Worm (Caenorhabditis elegans): ENCODE measurements around the gene doxa-1.

The doxa-1 gene

DNA sequence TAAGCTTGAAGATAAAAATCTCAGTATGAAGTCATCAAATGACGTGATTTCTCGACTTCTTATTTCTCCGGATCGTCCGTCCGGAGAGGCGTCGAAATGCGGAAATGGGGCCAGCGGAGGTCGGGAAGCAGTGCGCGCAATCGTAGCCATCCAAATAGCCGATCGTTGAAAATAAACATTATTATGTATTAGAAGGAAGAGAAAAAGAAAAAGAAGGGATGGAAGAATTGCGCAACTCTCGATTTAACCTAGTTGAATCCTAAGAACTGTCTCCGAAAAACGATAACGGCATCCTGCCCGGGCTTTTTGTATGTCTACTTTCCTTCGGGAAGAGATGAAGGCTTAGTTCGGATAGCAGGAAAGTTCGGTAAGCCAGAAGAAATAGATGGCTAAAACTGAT, 21.2 kb downstream of the doxa-1 start:
- no peak for TF ChIP-seq mab-5 (tag; optimal IDR thresholded peaks at IDR 0.05)
- TF ChIP-seq ceh-16 (tag; optimal IDR thresholded peaks at IDR 0.05), result no peak
- TF ChIP-seq unc-62 (GFP tag; optimal IDR thresholded peaks at IDR 0.05), result no peak
- no peak for TF ChIP-seq lin-39 (tag; optimal IDR thresholded peaks at IDR 0.05)
- TF ChIP-seq elt-3 (tag; optimal IDR thresholded peaks at IDR 0.05), result no peak
- TF ChIP-seq blmp-1 (tag; optimal IDR thresholded peaks at IDR 0.05; ENCODE audit: insufficient read depth), result no peak
- no peak for TF ChIP-seq nhr-21 (tag; optimal IDR thresholded peaks at IDR 0.05)
- no peak for TF ChIP-seq F13H6.1 (tag; optimal IDR thresholded peaks at IDR 0.05)
- TF ChIP-seq nhr-12 (tag; optimal IDR thresholded peaks at IDR 0.05), result no peak
- TF ChIP-seq gmeb-1 (tag; optimal IDR thresholded peaks at IDR 0.05), result no peak
- TF ChIP-seq unc-55 (GFP tag; optimal IDR thresholded peaks at IDR 0.05), result no peak
- no peak for TF ChIP-seq mbf-1 (tag; optimal IDR thresholded peaks at IDR 0.05)
- TF ChIP-seq aly-2 (tag; optimal IDR thresholded peaks at IDR 0.05), result no peak
- no peak for TF ChIP-seq peb-1 (tag; optimal IDR thresholded peaks at IDR 0.05)
- no peak for TF ChIP-seq alr-1 (tag; optimal IDR thresholded peaks at IDR 0.05)
- no peak for TF ChIP-seq crh-2 (tag; optimal IDR thresholded peaks at IDR 0.05)
- TF ChIP-seq nhr-129 (tag; optimal IDR thresholded peaks at IDR 0.05), result no peak
- no peak for TF ChIP-seq lin-13 (GFP tag; optimal IDR thresholded peaks at IDR 0.05)
- TF ChIP-seq elt-1 (tag; optimal IDR thresholded peaks at IDR 0.05), result no peak

DNA sequence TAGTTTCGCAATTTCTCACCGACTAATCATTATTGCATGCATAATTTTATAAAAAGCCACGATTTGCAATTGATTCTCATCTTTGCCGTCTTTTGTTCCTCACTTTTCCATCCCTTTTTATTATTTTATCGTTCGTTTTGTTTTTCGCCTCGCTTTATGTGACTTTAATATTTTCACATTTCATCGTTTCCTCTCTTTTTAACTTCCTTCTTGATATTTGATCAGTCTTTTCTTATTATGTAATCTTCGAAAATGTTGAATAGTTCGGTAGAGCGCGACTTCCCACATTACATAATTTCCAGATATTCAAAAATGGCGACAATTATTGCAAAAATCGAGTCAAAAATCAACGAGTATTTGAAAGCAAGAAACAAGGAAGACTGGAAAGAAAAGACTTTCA, 24.6 kb downstream of the doxa-1 start, which contains the start of gene C06E1.1:
Gene C06E1.1 (plus strand): TSS at position 301 of the 400 bp plus-strand sequence.
- TF ChIP-seq blmp-1 (tag; optimal IDR thresholded peaks at IDR 0.05; ENCODE audit: insufficient read depth) (no peak), lin-13 (GFP tag; optimal IDR thresholded peaks at IDR 0.05) (no peak), unc-62 (GFP tag; optimal IDR thresholded peaks at IDR 0.05) (no peak), aly-2 (tag; optimal IDR thresholded peaks at IDR 0.05) (no peak), snpc-4 (tag; optimal IDR thresholded peaks at IDR 0.05) (no peak), nhr-10 (tag; optimal IDR thresholded peaks at IDR 0.05) (no peak), lsy-2 (tag; optimal IDR thresholded peaks at IDR 0.05) (no peak), egl-27 (tag; optimal IDR thresholded peaks at IDR 0.05) (no peak), mdl-1 (tag; optimal IDR thresholded peaks at IDR 0.05) (no peak), nhr-237 (tag; optimal IDR thresholded peaks at IDR 0.05) (no peak), lin-39 (tag; optimal IDR thresholded peaks at IDR 0.05) (no peak), sem-4 (tag; optimal IDR thresholded peaks at IDR 0.05) (no peak), gmeb-1 (tag; optimal IDR thresholded peaks at IDR 0.05) (no peak)

DNA sequence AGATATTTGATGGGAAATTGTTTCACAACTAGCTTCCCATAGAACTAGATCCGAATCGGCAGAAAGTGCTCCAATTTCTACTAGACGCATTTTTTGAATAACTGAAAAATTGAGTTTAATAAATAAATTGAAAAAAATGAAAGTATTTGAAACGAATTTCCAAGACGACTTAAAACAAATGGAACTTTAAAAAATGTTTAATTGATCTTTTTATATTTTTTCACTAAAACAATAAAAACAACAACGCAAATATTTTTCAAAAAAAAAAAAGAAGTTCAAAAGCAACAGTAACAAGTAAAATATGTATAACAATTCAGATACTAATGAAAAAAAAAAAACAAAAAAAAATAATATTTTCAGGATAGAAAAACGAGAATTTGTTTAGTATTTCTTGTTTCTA, 28.8 kb downstream of the doxa-1 start, which contains the start of gene C06E1.9:
Gene C06E1.9 (minus strand): TSS at position 101 of the 400 bp plus-strand sequence.
- TF ChIP-seq nhr-6 (tag; optimal IDR thresholded peaks at IDR 0.05), result no peak
- TF ChIP-seq F13H6.1 (tag; optimal IDR thresholded peaks at IDR 0.05), result no peak
- no peak for TF ChIP-seq ztf-4 (tag; optimal IDR thresholded peaks at IDR 0.05)
- TF ChIP-seq peb-1 (tag; optimal IDR thresholded peaks at IDR 0.05), result no peak
- TF ChIP-seq nhr-23 (tag; optimal IDR thresholded peaks at IDR 0.05), result no peak
- no peak for TF ChIP-seq sem-4 (tag; optimal IDR thresholded peaks at IDR 0.05)
- TF ChIP-seq nhr-21 (tag; optimal IDR thresholded peaks at IDR 0.05), result no peak
- TF ChIP-seq skn-1 (tag; optimal IDR thresholded peaks at IDR 0.05), result no peak
- no peak for TF ChIP-seq unc-39 (tag; optimal IDR thresholded peaks at IDR 0.05)
- no peak for TF ChIP-seq nhr-10 (tag; optimal IDR thresholded peaks at IDR 0.05)
- no peak for TF ChIP-seq ama-1 (optimal IDR thresholded peaks at IDR 0.05)
- TF ChIP-seq lsy-2 (tag; optimal IDR thresholded peaks at IDR 0.05), result no peak

DNA sequence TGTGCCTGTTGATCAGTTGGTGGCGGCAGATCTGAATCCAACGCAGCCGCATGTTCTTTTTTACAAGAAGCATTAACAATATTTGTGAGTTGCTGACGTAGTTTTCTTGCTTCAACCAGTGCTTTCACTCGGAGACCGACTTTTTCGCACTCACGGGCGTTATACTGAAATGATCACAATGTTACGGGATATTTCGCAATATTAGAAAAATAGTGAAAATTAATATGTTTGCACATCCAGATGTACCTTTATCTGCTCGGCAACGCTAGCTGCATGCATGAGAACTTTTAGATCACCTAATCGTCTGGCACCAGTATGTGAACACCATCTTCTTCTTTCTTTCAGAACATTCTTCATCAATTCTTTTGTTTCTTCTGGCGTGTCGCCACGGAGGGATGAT, 30.4 kb downstream of the doxa-1 start:
- TF ChIP-seq ZK546.5 (tag; optimal IDR thresholded peaks at IDR 0.05), result no peak
- no peak for TF ChIP-seq elt-1 (tag; optimal IDR thresholded peaks at IDR 0.05)
- TF ChIP-seq elt-3 (tag; optimal IDR thresholded peaks at IDR 0.05), result no peak
- no peak for TF ChIP-seq crh-2 (tag; optimal IDR thresholded peaks at IDR 0.05)
- no peak for TF ChIP-seq aly-2 (tag; optimal IDR thresholded peaks at IDR 0.05)

DNA sequence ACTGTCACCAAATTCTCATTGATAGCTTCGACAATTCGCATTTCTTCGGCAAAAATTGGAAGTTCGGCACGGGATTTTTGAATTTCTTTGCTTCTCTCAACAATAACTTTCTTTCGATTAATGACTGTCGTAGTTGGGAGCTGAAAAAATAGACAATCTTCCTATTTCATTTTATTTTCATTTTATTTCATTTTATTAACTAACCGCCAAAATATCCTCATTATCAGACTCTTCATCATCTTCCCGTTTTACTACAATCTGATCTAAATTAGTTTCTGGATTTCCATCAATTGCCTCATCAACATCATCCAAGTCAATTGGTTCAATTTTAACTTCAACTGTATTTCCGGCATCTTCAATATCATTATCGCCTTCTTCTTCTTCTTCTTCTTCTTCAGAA, 32.7 kb downstream of the doxa-1 start:
- TF ChIP-seq unc-62 (GFP tag; optimal IDR thresholded peaks at IDR 0.05), result no peak
- no peak for TF ChIP-seq mbf-1 (tag; optimal IDR thresholded peaks at IDR 0.05)
- TF ChIP-seq sma-9 (GFP tag; optimal IDR thresholded peaks at IDR 0.05), result no peak
- TF ChIP-seq sma-9 (tag; optimal IDR thresholded peaks at IDR 0.05), result no peak
- no peak for TF ChIP-seq ztf-11 (tag; optimal IDR thresholded peaks at IDR 0.05)
- no peak for TF ChIP-seq Y55F3AM.14 (GFP tag; optimal IDR thresholded peaks at IDR 0.05)
- TF ChIP-seq sma-3 (GFP tag; optimal IDR thresholded peaks at IDR 0.05), result no peak
- TF ChIP-seq nhr-25 (tag; optimal IDR thresholded peaks at IDR 0.05), result no peak
- no peak for TF ChIP-seq mdl-1 (tag; optimal IDR thresholded peaks at IDR 0.05)
- no peak for TF ChIP-seq ceh-82 (tag; optimal IDR thresholded peaks at IDR 0.05)
- no peak for TF ChIP-seq nhr-11 (tag; optimal IDR thresholded peaks at IDR 0.05)
- TF ChIP-seq ztf-1 (GFP tag; conservative IDR thresholded peaks at IDR 0.05), result no peak
- no peak for TF ChIP-seq nhr-23 (tag; optimal IDR thresholded peaks at IDR 0.05)
- TF ChIP-seq mab-5 (tag; optimal IDR thresholded peaks at IDR 0.05), result no peak
- no peak for TF ChIP-seq nhr-6 (tag; optimal IDR thresholded peaks at IDR 0.05)
- TF ChIP-seq R02D3.7 (tag; optimal IDR thresholded peaks at IDR 0.05), result no peak
- no peak for TF ChIP-seq ZK546.5 (tag; optimal IDR thresholded peaks at IDR 0.05)
- TF ChIP-seq nhr-77 (tag; optimal IDR thresholded peaks at IDR 0.05), result no peak
- TF ChIP-seq crh-2 (tag; optimal IDR thresholded peaks at IDR 0.05), result no peak
- TF ChIP-seq nhr-10 (tag; optimal IDR thresholded peaks at IDR 0.05), result no peak
